Fruit fly (Drosophila melanogaster): Measurements from ENCODE around the gene CG8519.
A peak's percentile ranks its signal among the peaks of the same experiment; 100 is the strongest.

The CG8519 gene

dm6 chr3L:6743346-6744165 is 38.9 kb downstream of the CG8519 start (continued):
- TF ChIP-seq CG13296 (GFP tag; optimal IDR thresholded peaks at IDR 0.05) (peak; percentile 35), eve (GFP tag; optimal IDR thresholded peaks at IDR 0.05) (no peak), Dek (tag; optimal IDR thresholded peaks at IDR 0.05) (no peak), nom (GFP tag; optimal IDR thresholded peaks at IDR 0.05) (peak; percentile 3), hb (GFP tag; IDR thresholded peaks at IDR 0.05; ENCODE audit: partially characterized antibody) (no peak), az2 (GFP tag; optimal IDR thresholded peaks at IDR 0.05) (no peak), corto (GFP tag; optimal IDR thresholded peaks at IDR 0.05) (no peak), hbn (GFP tag; IDR thresholded peaks at IDR 0.05; ENCODE audit: partially characterized antibody) (no peak), CG4617 (GFP tag; optimal IDR thresholded peaks at IDR 0.05; ENCODE audit: borderline replicate concordance) (peak; percentile 26), CG31365 (tag; optimal IDR thresholded peaks at IDR 0.05) (no peak), Hand (GFP tag; optimal IDR thresholded peaks at IDR 0.05) (peak; percentile 36), ab (GFP tag; optimal IDR thresholded peaks at IDR 0.05) (no peak), CG9437 (GFP tag; optimal IDR thresholded peaks at IDR 0.05) (peak; percentile 50), H2.0 (GFP tag; IDR thresholded peaks at IDR 0.05) (0 out of 2 replicates have a peak, but pooled peaks have one; percentile 9), CG9727 (GFP tag; optimal IDR thresholded peaks at IDR 0.05) (peak; percentile 66), Blimp-1 (GFP tag; optimal IDR thresholded peaks at IDR 0.05) (no peak), gro (GFP tag; optimal IDR thresholded peaks at IDR 0.05) (peak; percentile 26), gt (GFP tag; IDR thresholded peaks at IDR 0.05) (no peak), CG17385 (GFP tag; optimal IDR thresholded peaks at IDR 0.05) (peak; percentile 50), CG8290 (GFP tag; optimal IDR thresholded peaks at IDR 0.05) (no peak), CG8290 (tag; optimal IDR thresholded peaks at IDR 0.05) (peak in 1 of 2 experiments; percentile 82), amos (GFP tag; IDR thresholded peaks at IDR 0.05; ENCODE audit: partially characterized antibody) (peak; percentile 44), ase (GFP tag; IDR thresholded peaks at IDR 0.05) (no peak; the same call in 2 of the 3 replicates), CG3726 (GFP tag; IDR thresholded peaks at IDR 0.05) (no peak), hth (optimal IDR thresholded peaks at IDR 0.05) (no peak), CG8478 (optimal IDR thresholded peaks at IDR 0.05) (peak; percentile 84), CG9609 (GFP tag; optimal IDR thresholded peaks at IDR 0.05) (no peak), cad (GFP tag; optimal IDR thresholded peaks at IDR 0.05) (no peak), dati (GFP tag; IDR thresholded peaks at IDR 0.05) (no peak), ato (GFP tag; IDR thresholded peaks at IDR 0.05; ENCODE audit: partially characterized antibody) (peak; percentile 39; the same call in 1 of the 2 replicates), Sox102F (GFP tag; optimal IDR thresholded peaks at IDR 0.05) (no peak), Lim3 (GFP tag; IDR thresholded peaks at IDR 0.05) (no peak), Asciz (GFP tag; optimal IDR thresholded peaks at IDR 0.05) (peak; percentile 4), dpn (GFP tag; optimal IDR thresholded peaks at IDR 0.05) (no peak), MBD-R2 (GFP tag; IDR thresholded peaks at IDR 0.05) (peak; percentile 56; the same call in 1 of the 2 replicates), CG16779 (GFP tag; IDR thresholded peaks at IDR 0.05) (no peak), dan (GFP tag; IDR thresholded peaks at IDR 0.05) (no peak), CrebB (tag; optimal IDR thresholded peaks at IDR 0.05) (peak; percentile 11), cwo (GFP tag; optimal IDR thresholded peaks at IDR 0.05) (no peak), Ada2b (GFP tag; IDR thresholded peaks at IDR 0.05) (no peak), CHES-1-like (GFP tag; optimal IDR thresholded peaks at IDR 0.05) (peak; percentile 60), CG18619 (GFP tag; optimal IDR thresholded peaks at IDR 0.05) (peak; percentile 20), CG43689 (GFP tag; IDR thresholded peaks at IDR 0.05) (no peak), chinmo (GFP tag; IDR thresholded peaks at IDR 0.05; ENCODE audit: partially characterized antibody) (no peak), lola (GFP tag; optimal IDR thresholded peaks at IDR 0.05) (peak in 1 of 3 experiments; percentile 46), Dip3 (GFP tag; optimal IDR thresholded peaks at IDR 0.05) (no peak), CG7928 (GFP tag; optimal IDR thresholded peaks at IDR 0.05) (no peak), zfh2 (GFP tag; optimal IDR thresholded peaks at IDR 0.05) (peak; percentile 20), CG13424 (tag; optimal IDR thresholded peaks at IDR 0.05) (peak; percentile 43)

Data from whole organism, embryonic.